Worm (Caenorhabditis elegans): Measurements from ENCODE around the gene fic-1.
A peak's percentile ranks its signal among the peaks of the same experiment; 100 is the strongest.

The fic-1 gene

DNA sequence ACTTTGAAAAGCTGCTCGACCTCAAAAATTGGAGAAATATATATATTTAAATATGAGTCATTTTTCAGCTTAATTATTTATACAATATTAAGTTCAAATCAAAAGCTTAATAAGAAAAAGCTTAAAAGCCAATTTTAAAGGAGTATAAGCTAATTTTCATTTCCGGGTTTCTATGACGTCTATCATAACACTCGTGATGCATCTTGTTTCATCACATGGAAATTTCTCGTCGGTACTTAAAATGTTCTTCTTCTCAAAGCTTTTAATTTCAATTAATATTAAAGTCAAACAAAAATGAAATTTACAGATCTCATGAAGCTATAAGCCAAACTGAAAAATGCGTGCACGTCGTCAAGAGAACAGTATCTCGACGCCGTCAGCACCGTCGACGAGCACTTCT is 17.5 kb upstream of the fic-1 start, which contains the start of gene rbr-2:
rbr-2 (plus strand) TSS at position 301 of the 400 bp plus-strand sequence.
- TF ChIP-seq nhr-237 (tag; optimal IDR thresholded peaks at IDR 0.05): no peak
- TF ChIP-seq blmp-1 (tag; optimal IDR thresholded peaks at IDR 0.05): no peak
- no peak for TF ChIP-seq ceh-39 (tag; optimal IDR thresholded peaks at IDR 0.05)
- no peak for TF ChIP-seq mab-5 (tag; optimal IDR thresholded peaks at IDR 0.05)
- TF ChIP-seq nhr-28 (tag; optimal IDR thresholded peaks at IDR 0.05): no peak
- no peak for TF ChIP-seq ztf-11 (tag; optimal IDR thresholded peaks at IDR 0.05)
- no peak for TF ChIP-seq nhr-2 (tag; optimal IDR thresholded peaks at IDR 0.05)
- TF ChIP-seq hlh-1 (tag; optimal IDR thresholded peaks at IDR 0.05): no peak
- no peak for TF ChIP-seq ceh-83 (GFP tag; optimal IDR thresholded peaks at IDR 0.05)
- no peak for TF ChIP-seq drap-1 (GFP tag; optimal IDR thresholded peaks at IDR 0.05)
- TF ChIP-seq elt-1 (tag; optimal IDR thresholded peaks at IDR 0.05; ENCODE audit: borderline replicate concordance, insufficient read depth): no peak
- no peak for TF ChIP-seq tbx-8 (GFP tag; optimal IDR thresholded peaks at IDR 0.05)
- no peak for TF ChIP-seq ces-1 (GFP tag; optimal IDR thresholded peaks at IDR 0.05)
- no peak for TF ChIP-seq pha-4 (tag; optimal IDR thresholded peaks at IDR 0.05)
- no peak for TF ChIP-seq unc-120 (tag; optimal IDR thresholded peaks at IDR 0.05; ENCODE audit: poor library complexity, severe bottlenecking)
- TF ChIP-seq elt-3 (tag; optimal IDR thresholded peaks at IDR 0.05): no peak
- no peak for TF ChIP-seq sem-2 (GFP tag; optimal IDR thresholded peaks at IDR 0.05)
- TF ChIP-seq sptf-1 (tag; optimal IDR thresholded peaks at IDR 0.05): no peak

- TF ChIP-seq ceh-39 (tag; optimal IDR thresholded peaks at IDR 0.05): peak; percentile 15
- peak; percentile 24 for TF ChIP-seq mls-2 (tag; optimal IDR thresholded peaks at IDR 0.05)
- peak; percentile 54 for TF ChIP-seq mep-1 (tag; optimal IDR thresholded peaks at IDR 0.05)
- no peak for TF ChIP-seq ces-1 (GFP tag; optimal IDR thresholded peaks at IDR 0.05)
- peak; percentile 4 for TF ChIP-seq cnd-1 (tag; optimal IDR thresholded peaks at IDR 0.05)
- TF ChIP-seq unc-39 (tag; optimal IDR thresholded peaks at IDR 0.05): no peak
- TF ChIP-seq lsy-2 (tag; optimal IDR thresholded peaks at IDR 0.05): peak; percentile 71
- TF ChIP-seq bed-3 (GFP tag; optimal IDR thresholded peaks at IDR 0.05): no peak
- TF ChIP-seq unc-120 (tag; optimal IDR thresholded peaks at IDR 0.05; ENCODE audit: poor library complexity, severe bottlenecking): peak; percentile 18
- TF ChIP-seq elt-3 (tag; optimal IDR thresholded peaks at IDR 0.05): no peak
These were observed 4.1 kb upstream of the fic-1 start, which contains the start of the genes dnc-1 and lsm-7 for ce11 chrIV:10933062-10933552. Gene dnc-1, minus strand, starts transcription at chrIV:10933203. Gene lsm-7, plus strand, starts transcription at chrIV:10933502.

DNA sequence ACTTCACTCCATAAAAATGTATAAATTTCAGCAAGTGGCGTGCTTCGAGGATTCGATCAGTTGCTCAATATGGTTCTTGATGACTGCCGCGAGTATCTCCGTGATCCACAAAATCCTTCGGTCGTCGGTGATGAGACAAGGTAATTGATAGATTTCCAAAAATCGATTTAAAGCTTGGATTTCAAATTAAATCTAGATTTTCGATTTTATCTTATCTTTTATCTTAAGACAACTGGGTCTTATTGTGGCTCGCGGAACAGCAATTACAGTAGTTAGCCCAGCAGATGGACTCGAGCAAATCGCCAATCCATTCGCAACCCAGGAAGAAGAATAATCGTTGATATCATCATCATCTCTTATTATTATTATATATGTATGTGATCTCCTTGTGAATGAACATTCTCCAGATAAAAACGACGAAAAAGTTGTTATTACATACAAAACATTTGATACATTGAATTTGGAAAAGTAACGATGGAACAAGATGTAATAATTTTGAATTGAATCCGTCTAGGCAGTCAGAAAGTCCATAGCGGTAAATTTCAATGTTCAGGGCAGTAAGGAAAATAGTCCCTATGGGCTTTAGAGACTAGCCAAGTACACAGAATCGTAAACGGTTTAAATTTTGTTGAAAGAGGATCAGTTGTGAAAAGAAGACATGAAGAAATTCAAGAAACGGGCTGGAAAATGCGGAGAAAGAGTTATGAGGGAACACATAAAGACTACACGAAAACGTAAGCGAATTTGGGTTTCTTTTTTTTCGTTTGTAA is 3.3 kb upstream of the fic-1 start:
- TF ChIP-seq nhr-2 (tag; optimal IDR thresholded peaks at IDR 0.05) (no peak), zip-8 (tag; optimal IDR thresholded peaks at IDR 0.05) (no peak), ceh-43 (GFP tag; optimal IDR thresholded peaks at IDR 0.05) (no peak), elt-3 (tag; optimal IDR thresholded peaks at IDR 0.05) (no peak), mep-1 (tag; optimal IDR thresholded peaks at IDR 0.05) (no peak), elt-1 (tag; optimal IDR thresholded peaks at IDR 0.05; ENCODE audit: borderline replicate concordance, insufficient read depth) (no peak), hlh-1 (tag; optimal IDR thresholded peaks at IDR 0.05) (no peak), M03D4.4 (tag; optimal IDR thresholded peaks at IDR 0.05) (no peak), unc-120 (tag; optimal IDR thresholded peaks at IDR 0.05; ENCODE audit: poor library complexity, severe bottlenecking) (no peak), ztf-11 (tag; optimal IDR thresholded peaks at IDR 0.05) (no peak), nhr-12 (tag; optimal IDR thresholded peaks at IDR 0.05) (no peak), blmp-1 (tag; optimal IDR thresholded peaks at IDR 0.05) (no peak), nhr-28 (tag; optimal IDR thresholded peaks at IDR 0.05) (no peak), cnd-1 (tag; optimal IDR thresholded peaks at IDR 0.05) (no peak), drap-1 (GFP tag; optimal IDR thresholded peaks at IDR 0.05) (no peak), mls-2 (tag; optimal IDR thresholded peaks at IDR 0.05) (no peak), sem-2 (GFP tag; optimal IDR thresholded peaks at IDR 0.05) (no peak), nhr-76 (tag; optimal IDR thresholded peaks at IDR 0.05) (no peak), snpc-4 (tag; optimal IDR thresholded peaks at IDR 0.05) (no peak)

DNA sequence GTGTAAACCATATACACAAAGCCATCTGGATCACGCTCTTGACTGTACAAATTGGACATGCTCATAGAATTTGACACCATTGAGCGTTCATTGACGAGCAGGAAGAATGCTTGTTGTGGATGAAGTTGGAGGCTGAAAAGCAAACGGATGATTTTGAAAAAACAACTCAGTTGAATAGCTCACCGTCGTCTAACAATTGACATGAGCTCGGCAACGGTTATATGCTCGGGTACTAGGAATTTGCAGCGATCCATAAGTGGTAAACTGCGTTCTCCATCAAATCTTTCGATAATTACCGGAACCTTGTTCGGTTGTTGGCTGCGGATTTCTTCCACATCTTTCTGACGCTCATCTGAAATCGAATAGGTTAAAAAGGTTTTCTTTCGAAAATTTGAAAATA is 2.5 kb upstream of the fic-1 start:
- no peak for TF ChIP-seq drap-1 (GFP tag; optimal IDR thresholded peaks at IDR 0.05)
- TF ChIP-seq unc-62 (GFP tag; optimal IDR thresholded peaks at IDR 0.05): no peak
- TF ChIP-seq blmp-1 (tag; optimal IDR thresholded peaks at IDR 0.05): no peak
- TF ChIP-seq flh-1 (GFP tag; optimal IDR thresholded peaks at IDR 0.05): no peak
- TF ChIP-seq lsy-2 (tag; optimal IDR thresholded peaks at IDR 0.05): no peak
- no peak for TF ChIP-seq nhr-76 (tag; optimal IDR thresholded peaks at IDR 0.05)
- no peak for TF ChIP-seq ces-1 (GFP tag; optimal IDR thresholded peaks at IDR 0.05)
- TF ChIP-seq mls-2 (tag; optimal IDR thresholded peaks at IDR 0.05): no peak
- no peak for TF ChIP-seq M03D4.4 (tag; optimal IDR thresholded peaks at IDR 0.05)
- no peak for TF ChIP-seq ztf-11 (tag; optimal IDR thresholded peaks at IDR 0.05)
- no peak for TF ChIP-seq ceh-43 (GFP tag; optimal IDR thresholded peaks at IDR 0.05)
- TF ChIP-seq hlh-1 (tag; optimal IDR thresholded peaks at IDR 0.05): no peak
- no peak for TF ChIP-seq lin-13 (tag; optimal IDR thresholded peaks at IDR 0.05)
- no peak for TF ChIP-seq cnd-1 (tag; optimal IDR thresholded peaks at IDR 0.05)
- TF ChIP-seq ham-2 (GFP tag; optimal IDR thresholded peaks at IDR 0.05): no peak
- TF ChIP-seq mep-1 (tag; optimal IDR thresholded peaks at IDR 0.05): no peak
- TF ChIP-seq nhr-12 (tag; optimal IDR thresholded peaks at IDR 0.05): no peak
- no peak for TF ChIP-seq elt-1 (tag; optimal IDR thresholded peaks at IDR 0.05; ENCODE audit: borderline replicate concordance, insufficient read depth)
- no peak for TF ChIP-seq sptf-1 (tag; optimal IDR thresholded peaks at IDR 0.05)
